Fruit fly (Drosophila melanogaster) whole organism: ENCODE data around the gene CG16710.

ENCODE experiments used
- Dll ChIP-seq: fragments of >200 bp; optimal IDR thresholded peaks from 2 replicates; lab custom pipeline; 2017
- psq ChIP-seq: fragments of >200 bp; optimal IDR thresholded peaks from 2 replicates; lab custom pipeline; 2017
- usp ChIP-seq: fragments of >200 bp; optimal IDR thresholded peaks from 2 replicates; lab custom pipeline; 2017; ENCODE audit warnings: missing biosample characterization, missing genetic modification characterization, mixed read lengths

DNA sequence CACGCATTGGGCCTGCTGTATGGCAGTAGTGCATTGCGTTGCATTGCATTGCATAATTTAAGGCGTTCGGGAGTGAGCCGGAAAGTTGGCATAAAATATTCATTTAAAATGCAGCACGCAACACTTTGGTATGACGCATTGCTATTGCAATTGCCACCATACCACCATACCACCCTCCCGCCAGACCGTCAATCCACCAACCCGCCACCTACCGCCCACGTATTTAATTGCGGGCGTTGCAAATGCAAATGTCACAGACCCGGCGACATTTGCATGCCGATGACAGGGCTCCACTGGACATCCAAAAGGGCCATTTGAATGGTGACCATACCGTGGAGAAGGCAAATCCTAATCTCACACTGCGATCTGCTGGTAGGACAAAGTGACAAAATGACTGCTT is 47.5 kb upstream of the CG16710 start:
- TF ChIP-seq Dll (lab: Kevin White, UChicago) (no peak), psq (lab: Kevin White, UChicago) (no peak), usp (no peak)
